Fruit fly (Drosophila melanogaster): ENCODE results near the gene Baldspot.

dm6 chr3L:16631844-16632537 lies 29.4 kb downstream of the Baldspot start:
- TF ChIP-seq CG8478 (optimal IDR thresholded peaks at IDR 0.05) = no peak
- TF ChIP-seq pan (optimal IDR thresholded peaks at IDR 0.05) = no peak
